Fruit fly (Drosophila melanogaster): ENCODE data around the gene Tehao.

DNA sequence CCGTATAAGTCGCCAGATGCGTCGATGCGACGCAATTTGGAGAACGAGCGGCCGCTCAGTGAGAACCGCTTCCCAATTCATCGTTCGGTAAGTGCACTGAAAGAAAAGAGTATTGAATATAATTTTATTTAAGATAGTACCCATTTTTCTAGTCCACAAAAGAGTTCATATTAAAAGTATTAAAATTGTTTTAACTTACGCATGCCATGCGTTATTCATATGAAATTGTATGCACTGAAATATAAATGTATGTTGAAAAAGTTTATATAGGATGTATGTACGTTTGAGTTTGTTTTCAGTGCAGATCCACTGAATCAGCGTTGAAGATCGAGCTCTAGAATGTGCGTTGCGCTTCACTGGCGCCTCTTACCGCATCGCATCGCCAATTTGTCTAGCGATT, 35.9 kb upstream of the Tehao start:
- no peak for TF ChIP-seq CG8478 (optimal IDR thresholded peaks at IDR 0.05)
- TF ChIP-seq CTCF (optimal IDR thresholded peaks at IDR 0.05) = no peak

Data from S2 (cell line).